Worm (Caenorhabditis elegans): ENCODE data around the gene T13C2.2.

Gene T13C2.2

ce11 chrII:6746404-6746803 lies 45.6 kb upstream of the T13C2.2 start, which contains the start of gene F41G3.5:
Gene F41G3.5 (plus strand): TSS chrII:6746704.
- TF ChIP-seq F57A8.1 (GFP tag; optimal IDR thresholded peaks at IDR 0.05) (no peak), snpc-1.1 (tag; optimal IDR thresholded peaks at IDR 0.05; ENCODE audit: insufficient read depth) (no peak), C06A6.2 (GFP tag; conservative IDR thresholded peaks at IDR 0.05) (no peak), F37B4.10 (GFP tag; IDR thresholded peaks at IDR 0.05) (no peak)

- TF ChIP-seq somi-1 (GFP tag; optimal IDR thresholded peaks at IDR 0.05), result no peak
Measured at ce11 chrII:6749422-6749821, 42.6 kb upstream of the T13C2.2 start, which contains the start of gene F41G3.10. Gene F41G3.10 (minus strand): TSS chrII:6749522.

- TF ChIP-seq B0336.3 (GFP tag; IDR thresholded peaks at IDR 0.05) (no peak), Y53F4B.3 (GFP tag; IDR thresholded peaks at IDR 0.05) (no peak), nhr-80 (tag; optimal IDR thresholded peaks at IDR 0.05) (no peak), ceh-79 (tag; optimal IDR thresholded peaks at IDR 0.05) (no peak), tbx-9 (tag; optimal IDR thresholded peaks at IDR 0.05; ENCODE audit: borderline replicate concordance) (no peak), dox-1 (GFP tag; IDR thresholded peaks at IDR 0.05) (no peak), efl-1 (GFP tag; optimal IDR thresholded peaks at IDR 0.05) (no peak), pbrm-1 (GFP tag; IDR thresholded peaks at IDR 0.05) (no peak), hmg-1.2 (GFP tag; IDR thresholded peaks at IDR 0.05) (no peak), rcor-1 (GFP tag; IDR thresholded peaks at IDR 0.05) (no peak), nhr-90 (tag; optimal IDR thresholded peaks at IDR 0.05) (no peak)
Measured at ce11 chrII:6750929-6751328, 41.1 kb upstream of the T13C2.2 start, which contains the start of gene F41G3.20. Gene F41G3.20 (minus strand): TSS chrII:6751029.

- no peak for TF ChIP-seq snpc-3.4 (tag; optimal IDR thresholded peaks at IDR 0.05)
- no peak for TF ChIP-seq B0261.1 (tag; optimal IDR thresholded peaks at IDR 0.05)
- TF ChIP-seq egl-44 (GFP tag; IDR thresholded peaks at IDR 0.05), result no peak
- TF ChIP-seq nhr-90 (tag; optimal IDR thresholded peaks at IDR 0.05), result no peak
- no peak for TF ChIP-seq unc-130 (GFP tag; optimal IDR thresholded peaks at IDR 0.05)
Measured at ce11 chrII:6752027-6752426, 40.0 kb upstream of the T13C2.2 start, which contains the start of gene F41G3.19. Gene F41G3.19 (minus strand): TSS chrII:6752127.

ce11 chrII:6752850-6753249 lies 39.1 kb upstream of the T13C2.2 start, which contains the start of gene F41G3.21:
Gene F41G3.21 (minus strand): TSS chrII:6752950.
- no peak for TF ChIP-seq ztf-6 (GFP tag; IDR thresholded peaks at IDR 0.05)
- no peak for TF ChIP-seq lin-26 (GFP tag; IDR thresholded peaks at IDR 0.05)
- no peak for TF ChIP-seq mel-28 (tag; optimal IDR thresholded peaks at IDR 0.05; ENCODE audit: borderline replicate concordance)

- no peak for TF ChIP-seq snpc-3.4 (tag; optimal IDR thresholded peaks at IDR 0.05)
- TF ChIP-seq F37B4.10 (GFP tag; IDR thresholded peaks at IDR 0.05), result no peak
- no peak for TF ChIP-seq let-526 (GFP tag; IDR thresholded peaks at IDR 0.05)
- no peak for TF ChIP-seq D2030.7 (GFP tag; IDR thresholded peaks at IDR 0.05)
- TF ChIP-seq mel-28 (tag; optimal IDR thresholded peaks at IDR 0.05; ENCODE audit: borderline replicate concordance), result no peak
- TF ChIP-seq F22D6.2 (tag; optimal IDR thresholded peaks at IDR 0.05), result no peak
- no peak for TF ChIP-seq nhr-179 (tag; optimal IDR thresholded peaks at IDR 0.05)
- no peak for TF ChIP-seq madf-6 (GFP tag; IDR thresholded peaks at IDR 0.05)
Measured at ce11 chrII:6754671-6755224, 37.2 kb upstream of the T13C2.2 start, which contains the start of the genes srx-95 and fis-1. Gene srx-95 (minus strand): TSS chrII:6754771. Gene fis-1 (plus strand): TSS chrII:6755174.
